Worm (Caenorhabditis elegans) whole organism, late embryonic: ENCODE data around the gene mrpl-40.

Experiments used
- ceh-34 ChIP-seq: sonication (generic microtip); optimal IDR thresholded peaks from 2 replicates; lab custom pipeline; 2016; ENCODE audit warnings: mild to moderate bottlenecking, missing genetic modification characterization, missing compliant biosample characterization
- ceh-45 ChIP-seq: fragments of 200-800 bp; sonication (Bioruptor generic); IDR thresholded peaks from 2 replicates; pipeline ENCODE4 v1.3.6; 2022; ENCODE audit warnings: missing genetic modification reagents, missing genetic modification characterization, missing compliant biosample characterization
- fax-1 ChIP-seq: sonication (generic microtip); optimal IDR thresholded peaks from 2 replicates; lab custom pipeline; 2016; ENCODE audit warnings: missing genotype, missing genetic modification characterization, missing compliant biosample characterization
- nhr-11 ChIP-seq: fragments of 150-350 bp; optimal IDR thresholded peaks from 2 replicates; lab custom pipeline; 2014; ENCODE audit warnings: missing biosample characterization, missing genetic modification characterization
- pha-4 ChIP-seq: fragments of 150-350 bp; optimal IDR thresholded peaks from 2 replicates; lab custom pipeline; 2018; ENCODE audit warnings: missing biosample characterization, missing genetic modification reagents, missing genetic modification characterization
- unc-55 ChIP-seq: sonication (generic microtip); optimal IDR thresholded peaks from 2 replicates; lab custom pipeline; 2017; ENCODE audit warnings: missing biosample characterization, missing genetic modification reagents, missing genetic modification characterization

DNA sequence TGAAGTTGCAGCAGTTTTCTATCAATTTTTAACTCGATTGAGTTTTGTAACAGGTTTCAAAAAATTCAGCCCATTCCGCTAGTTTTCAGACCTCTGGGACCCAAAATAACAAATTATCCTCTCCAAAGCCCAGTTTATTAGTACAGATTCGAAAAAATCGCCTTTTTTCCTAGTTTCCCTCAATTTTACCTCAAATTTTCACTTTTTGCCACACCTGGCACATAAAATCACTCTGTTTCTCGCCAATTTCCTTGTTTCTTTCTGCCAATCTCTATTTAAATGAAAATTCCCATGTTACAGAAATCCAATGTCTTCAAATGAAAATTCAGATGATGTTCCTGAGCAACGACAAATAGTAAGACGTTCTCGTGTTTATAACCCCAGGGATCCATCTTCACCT lies 44.8 kb downstream of the mrpl-40 start, which contains the start of gene pals-22:
- no peak for TF ChIP-seq fax-1 (tag; lab: Kevin White, UChicago)
- no peak for TF ChIP-seq ceh-34
- TF ChIP-seq nhr-11: no peak
- no peak for TF ChIP-seq pha-4 (tag; lab: Kevin White, UChicago)
- no peak for TF ChIP-seq ceh-45 (GFP tag; lab: Robert Waterston, UW)
- TF ChIP-seq unc-55 (GFP tag; lab: Kevin White, UChicago): no peak
